Fruit fly (Drosophila melanogaster): Measurements from ENCODE around the gene CG46448.
A peak's percentile ranks its signal among the peaks of the same experiment; 100 is the strongest.

Gene CG46448

DNA sequence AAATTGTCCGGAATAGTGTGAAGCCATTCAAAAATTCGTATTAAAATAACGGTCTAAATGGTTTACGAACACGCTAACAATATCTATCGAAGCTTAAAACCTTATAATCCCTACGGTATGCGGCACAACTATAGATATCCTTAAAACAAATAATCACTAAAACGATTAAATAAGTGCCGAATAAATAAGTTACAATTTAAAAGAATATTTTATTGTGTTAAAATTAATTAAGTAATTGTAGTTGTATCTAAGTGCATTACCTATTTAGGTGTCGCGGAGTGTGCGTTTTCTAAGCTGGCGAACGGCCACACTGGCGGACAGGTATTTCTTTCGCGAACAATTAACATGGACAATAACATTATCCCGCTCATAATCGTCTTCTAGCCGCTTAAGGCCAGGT is 10.7 kb upstream of the CG46448 start, which contains the start of gene Eogt (continued):
- TF ChIP-seq CG15011 (GFP tag; optimal IDR thresholded peaks at IDR 0.05) = peak; percentile 78
- TF ChIP-seq sisA (GFP tag; IDR thresholded peaks at IDR 0.05) = peak; percentile 96
- TF ChIP-seq ato (GFP tag; IDR thresholded peaks at IDR 0.05; ENCODE audit: partially characterized antibody) = no peak
- peak; percentile 90 for TF ChIP-seq CG7357 (GFP tag; IDR thresholded peaks at IDR 0.05)
- TF ChIP-seq Adf1 (GFP tag; IDR thresholded peaks at IDR 0.05) = peak; percentile 77
- TF ChIP-seq lov (optimal IDR thresholded peaks at IDR 0.05) = no peak
- TF ChIP-seq lov (GFP tag; IDR thresholded peaks at IDR 0.05) = peak; percentile 96
- peak; percentile 74 for TF ChIP-seq run (tag; optimal IDR thresholded peaks at IDR 0.05)
- peak; percentile 94 for TF ChIP-seq seq (GFP tag; IDR thresholded peaks at IDR 0.05)
- peak; percentile 76 for TF ChIP-seq abd-A (tag; optimal IDR thresholded peaks at IDR 0.05)
- TF ChIP-seq Gsc (GFP tag; IDR thresholded peaks at IDR 0.05) = peak; percentile 93
- TF ChIP-seq ci (GFP tag; IDR thresholded peaks at IDR 0.05) = peak; percentile 98
- peak; percentile 21 for TF ChIP-seq HmgD (GFP tag; optimal IDR thresholded peaks at IDR 0.05)
- peak; percentile 94 for TF ChIP-seq CG2889 (GFP tag; IDR thresholded peaks at IDR 0.05)
- peak; percentile 86 for TF ChIP-seq CG18476 (GFP tag; optimal IDR thresholded peaks at IDR 0.05)
- peak; percentile 79 for TF ChIP-seq E2f2 (GFP tag; IDR thresholded peaks at IDR 0.05)
- TF ChIP-seq kah (GFP tag; optimal IDR thresholded peaks at IDR 0.05) = peak; percentile 66
- peak; percentile 96 for TF ChIP-seq B-H1 (GFP tag; IDR thresholded peaks at IDR 0.05)
- TF ChIP-seq lbe (GFP tag; optimal IDR thresholded peaks at IDR 0.05) = peak; percentile 90
- peak; percentile 92 for TF ChIP-seq CG11085 (GFP tag; IDR thresholded peaks at IDR 0.05)
- TF ChIP-seq sima (GFP tag; optimal IDR thresholded peaks at IDR 0.05) = no peak
- TF ChIP-seq Fer1 (GFP tag; optimal IDR thresholded peaks at IDR 0.05) = peak; percentile 83
- TF ChIP-seq CG15696 (tag; optimal IDR thresholded peaks at IDR 0.05) = peak; percentile 92
- peak in 1 of 2 experiments; percentile 63 for TF ChIP-seq Dfd (GFP tag; optimal IDR thresholded peaks at IDR 0.05)
- TF ChIP-seq knrl (GFP tag; IDR thresholded peaks at IDR 0.05; ENCODE audit: partially characterized antibody) = peak; percentile 25; the same call in 1 of the 3 replicates
- peak; percentile 93 for TF ChIP-seq Gug (GFP tag; IDR thresholded peaks at IDR 0.05)
- peak; percentile 94 for TF ChIP-seq Dek (tag; optimal IDR thresholded peaks at IDR 0.05)
- TF ChIP-seq caup (GFP tag; optimal IDR thresholded peaks at IDR 0.05; ENCODE audit: severe bottlenecking) = peak; percentile 83
- TF ChIP-seq Max (GFP tag; optimal IDR thresholded peaks at IDR 0.05) = peak; percentile 80
- TF ChIP-seq HHEX (GFP tag; optimal IDR thresholded peaks at IDR 0.05) = peak; percentile 80
- TF ChIP-seq CG2202 (tag; optimal IDR thresholded peaks at IDR 0.05) = peak; percentile 92
- no peak for TF ChIP-seq btn (GFP tag; optimal IDR thresholded peaks at IDR 0.05)
- TF ChIP-seq cg (GFP tag; optimal IDR thresholded peaks at IDR 0.05) = no peak
- peak; percentile 82 for TF ChIP-seq GATAe (GFP tag; conservative IDR thresholded peaks at IDR 0.05)
- peak; percentile 98 for TF ChIP-seq Xrp1 (GFP tag; IDR thresholded peaks at IDR 0.05)
- TF ChIP-seq eyg (GFP tag; optimal IDR thresholded peaks at IDR 0.05) = no peak
- TF ChIP-seq CG12744 (GFP tag; optimal IDR thresholded peaks at IDR 0.05) = peak; percentile 68
- peak; percentile 89 for TF ChIP-seq Poxn (GFP tag; IDR thresholded peaks at IDR 0.05)
- peak; percentile 85 for TF ChIP-seq CG5245 (GFP tag; optimal IDR thresholded peaks at IDR 0.05)
- TF ChIP-seq Taf1 (GFP tag; IDR thresholded peaks at IDR 0.05) = peak; percentile 89
- peak; percentile 82 for TF ChIP-seq CG10654 (GFP tag; optimal IDR thresholded peaks at IDR 0.05)
- peak; percentile 99 for TF ChIP-seq CG17328 (GFP tag; IDR thresholded peaks at IDR 0.05)
- peak; percentile 94 for TF ChIP-seq so (GFP tag; IDR thresholded peaks at IDR 0.05)
- TF ChIP-seq dm (GFP tag; optimal IDR thresholded peaks at IDR 0.05) = peak; percentile 30
- TF ChIP-seq CG4360 (GFP tag; IDR thresholded peaks at IDR 0.05) = peak; percentile 75
- TF ChIP-seq CG1603 (tag; optimal IDR thresholded peaks at IDR 0.05) = peak; percentile 98
- peak; percentile 27 for TF ChIP-seq CG1792 (GFP tag; optimal IDR thresholded peaks at IDR 0.05)
- TF ChIP-seq Lim3 (GFP tag; IDR thresholded peaks at IDR 0.05) = peak; percentile 84
- TF ChIP-seq CG31365 (tag; optimal IDR thresholded peaks at IDR 0.05) = peak; percentile 49
- peak; percentile 86 for TF ChIP-seq CG3407 (GFP tag; optimal IDR thresholded peaks at IDR 0.05)
- peak; percentile 78 for TF ChIP-seq schlank (tag; optimal IDR thresholded peaks at IDR 0.05)
- TF ChIP-seq D19B (GFP tag; optimal IDR thresholded peaks at IDR 0.05) = peak; percentile 68

Data from whole organism, embryonic.